Worm (Caenorhabditis elegans) whole organism, young adult: ENCODE data around the gene F27B3.8.
A peak's percentile ranks its signal among the peaks of the same experiment; 100 is the strongest.

ENCODE experiments used
- B0019.2 ChIP-seq: fragments of 200-800 bp; sonication (Bioruptor generic); conservative IDR thresholded peaks from 2 replicates; pipeline ENCODE4 v1.3.6; 2022; ENCODE audit warnings: missing genetic modification reagents, missing genetic modification characterization, missing compliant biosample characterization
- B0336.3 ChIP-seq: fragments of 200-800 bp; sonication (Bioruptor generic); IDR thresholded peaks from 2 replicates; pipeline ENCODE4 v1.3.6; 2022; ENCODE audit warnings: missing genetic modification characterization, missing compliant biosample characterization
- D2030.7 ChIP-seq: fragments of 200-800 bp; sonication (Bioruptor generic); IDR thresholded peaks from 2 replicates; pipeline ENCODE4 v1.3.6; 2022; ENCODE audit warnings: missing genetic modification reagents, missing genetic modification characterization, missing compliant biosample characterization
- F22D6.2 ChIP-seq: sonication (generic microtip); optimal IDR thresholded peaks from 2 replicates; lab custom pipeline; 2016; ENCODE audit warnings: mild to moderate bottlenecking, missing genetic modification characterization, missing compliant biosample characterization
- F23B12.7 ChIP-seq: sonication (generic microtip); optimal IDR thresholded peaks from 2 replicates; lab custom pipeline; 2017; ENCODE audit warnings: missing genetic modification characterization, mild to moderate bottlenecking, missing compliant biosample characterization, antibody characterized with exemption, moderate library complexity; ENCODE audit not compliant: insufficient read depth
- F55B11.4 ChIP-seq: sonication (generic microtip); optimal IDR thresholded peaks from 2 replicates; lab custom pipeline; 2016; ENCODE audit warnings: missing compliant biosample characterization, missing genetic modification characterization, borderline replicate concordance; ENCODE audit not compliant: insufficient read depth
- F57A8.1 ChIP-seq: fragments of 200-800 bp; sonication (Bioruptor generic); optimal IDR thresholded peaks from 2 replicates; lab custom pipeline; 2018; ENCODE audit warnings: mild to moderate bottlenecking, missing genetic modification characterization, moderate library complexity, missing compliant biosample characterization
- Y56A3A.18 ChIP-seq: fragments of 200-800 bp; sonication (Bioruptor generic); IDR thresholded peaks from 2 replicates; pipeline ENCODE4 v1.3.6; 2022; ENCODE audit warnings: missing genetic modification reagents, missing genetic modification characterization, missing compliant biosample characterization
- Y79H2A.3 ChIP-seq: fragments of 200-800 bp; sonication (Bioruptor generic); conservative IDR thresholded peaks from 2 replicates; pipeline ENCODE4 v1.3.6; 2022; ENCODE audit warnings: missing genetic modification reagents, missing genetic modification characterization, missing compliant biosample characterization
- Y95B8A.8 ChIP-seq: fragments of 200-800 bp; sonication (Bioruptor generic); IDR thresholded peaks from 2 replicates; pipeline ENCODE4 v1.3.6; 2022; ENCODE audit warnings: missing genetic modification reagents, missing genetic modification characterization, missing compliant biosample characterization
- ama-1 ChIP-seq, 3 experiments: fragments of 150-350 bp in 1 of 3; sonication (generic microtip) in 2 of 3; optimal IDR thresholded peaks; 2 replicates each; lab custom pipeline; 2014 to 2018; ENCODE audit warnings: missing biosample characterization in 2 of 3, missing genetic modification characterization in 2 of 3, missing genetic modification reagents in 2 of 3
- atf-7 ChIP-seq: sonication (generic microtip); optimal IDR thresholded peaks from 2 replicates; lab custom pipeline; 2017; ENCODE audit warnings: mild to moderate bottlenecking, missing genetic modification characterization, missing compliant biosample characterization
- attf-5 ChIP-seq: fragments of 200-800 bp; sonication (Bioruptor generic); optimal IDR thresholded peaks from 2 replicates; lab custom pipeline; 2018; ENCODE audit warnings: mild to moderate bottlenecking, missing genetic modification characterization, missing compliant biosample characterization
- ccch-3 ChIP-seq: fragments of 200-800 bp; sonication (Bioruptor generic); optimal IDR thresholded peaks from 2 replicates; lab custom pipeline; 2018; ENCODE audit warnings: mild to moderate bottlenecking, missing genetic modification characterization, missing compliant biosample characterization
- cebp-1 ChIP-seq, 2 experiments: fragments of 200-800 bp in 1 of 2; sonication (Bioruptor generic) in 1 of 2; sonication (generic microtip) in 1 of 2; IDR thresholded peaks in 1 of 2; optimal IDR thresholded peaks in 1 of 2; 2 replicates each; pipeline versions ENCODE4 v1.3.6 to Lab custom; 2017 to 2022; ENCODE audit warnings: missing compliant biosample characterization in 2 of 2, missing genetic modification characterization in 2 of 2, mild to moderate bottlenecking in 1 of 2, missing genetic modification reagents in 1 of 2, moderate library complexity in 1 of 2
- cebp-2 ChIP-seq: fragments of 200-800 bp; sonication (Bioruptor generic); IDR thresholded peaks from 2 replicates; pipeline ENCODE4 v1.3.6; 2022; ENCODE audit warnings: missing genetic modification characterization, missing compliant biosample characterization
- ceh-40 ChIP-seq: fragments of 200-800 bp; sonication (Bioruptor generic); IDR thresholded peaks from 2 replicates; pipeline ENCODE4 v1.3.6; 2022; ENCODE audit warnings: missing genetic modification characterization, missing compliant biosample characterization
- ceh-79 ChIP-seq: sonication (generic microtip); optimal IDR thresholded peaks from 2 replicates; lab custom pipeline; 2017; ENCODE audit warnings: mild to moderate bottlenecking, missing genetic modification characterization, missing compliant biosample characterization
- ceh-91 ChIP-seq: fragments of 200-800 bp; sonication (Bioruptor generic); IDR thresholded peaks from 2 replicates; pipeline ENCODE4 v1.3.6; 2022; ENCODE audit warnings: missing genetic modification reagents, missing genetic modification characterization, missing compliant biosample characterization
- chd-7 ChIP-seq: sonication (generic microtip); optimal IDR thresholded peaks from 2 replicates; lab custom pipeline; 2016; ENCODE audit warnings: mild to moderate bottlenecking, missing genetic modification characterization, moderate library complexity, missing compliant biosample characterization
- die-1 ChIP-seq: sonication (generic microtip); optimal IDR thresholded peaks from 2 replicates; lab custom pipeline; 2016; ENCODE audit warnings: missing genotype, mild to moderate bottlenecking, missing genetic modification characterization, missing compliant biosample characterization
- dox-1 ChIP-seq: fragments of 200-800 bp; sonication (Bioruptor generic); IDR thresholded peaks from 2 replicates; pipeline ENCODE4 v1.3.6; 2022; ENCODE audit warnings: missing genetic modification reagents, missing genetic modification characterization, missing compliant biosample characterization
- efl-1 ChIP-seq: fragments of 150-350 bp; optimal IDR thresholded peaks from 2 replicates; lab custom pipeline; 2014; ENCODE audit warnings: missing biosample characterization, missing genetic modification reagents, missing genetic modification characterization
- him-1 ChIP-seq: sonication (generic microtip); optimal IDR thresholded peaks from 2 replicates; lab custom pipeline; 2016; ENCODE audit warnings: missing genotype, missing genetic modification reagents, missing genetic modification characterization, missing compliant biosample characterization
- hlh-26 ChIP-seq: fragments of 200-800 bp; sonication (Bioruptor generic); conservative IDR thresholded peaks from 2 replicates; pipeline ENCODE4 v1.3.6; 2022; ENCODE audit warnings: missing genetic modification reagents, missing genetic modification characterization, missing compliant biosample characterization
- hmg-1.2 ChIP-seq: fragments of 200-800 bp; sonication (Bioruptor generic); IDR thresholded peaks from 2 replicates; pipeline ENCODE4 v1.3.6; 2022; ENCODE audit warnings: missing genetic modification reagents, missing genetic modification characterization, missing compliant biosample characterization
- lin-54 ChIP-seq: fragments of 200-800 bp; sonication (Bioruptor generic); optimal IDR thresholded peaks from 2 replicates; lab custom pipeline; 2018; ENCODE audit warnings: mild to moderate bottlenecking, missing genetic modification characterization, missing compliant biosample characterization
- lsl-1 ChIP-seq: fragments of 200-800 bp; sonication (Bioruptor generic); optimal IDR thresholded peaks from 2 replicates; lab custom pipeline; 2018; ENCODE audit warnings: mild to moderate bottlenecking, missing genetic modification characterization, moderate library complexity, missing compliant biosample characterization
- madf-6 ChIP-seq: fragments of 200-800 bp; sonication (Bioruptor generic); IDR thresholded peaks from 2 replicates; pipeline ENCODE4 v1.3.6; 2022; ENCODE audit warnings: missing genetic modification reagents, missing genetic modification characterization, missing compliant biosample characterization
- mel-28 ChIP-seq: sonication (generic microtip); optimal IDR thresholded peaks from 2 replicates; lab custom pipeline; 2016; ENCODE audit warnings: borderline replicate concordance, mild to moderate bottlenecking, missing genetic modification characterization, missing compliant biosample characterization
- nfya-1 ChIP-seq: sonication (generic microtip); optimal IDR thresholded peaks from 2 replicates; lab custom pipeline; 2017; ENCODE audit warnings: antibody characterized with exemption, missing compliant biosample characterization, missing genetic modification characterization, borderline replicate concordance; ENCODE audit not compliant: insufficient read depth
- nfyb-1 ChIP-seq: fragments of 200-800 bp; sonication (Bioruptor generic); IDR thresholded peaks from 2 replicates; pipeline ENCODE4 v1.3.6; 2022; ENCODE audit warnings: missing genetic modification reagents, missing genetic modification characterization, missing compliant biosample characterization
- nhr-120 ChIP-seq: fragments of 200-800 bp; sonication (Bioruptor generic); IDR thresholded peaks from 2 replicates; pipeline ENCODE4 v1.3.6; 2022; ENCODE audit warnings: missing genetic modification characterization, missing compliant biosample characterization
- nhr-80 ChIP-seq: sonication (generic microtip); optimal IDR thresholded peaks from 2 replicates; lab custom pipeline; 2016; ENCODE audit warnings: missing genetic modification characterization, missing compliant biosample characterization
- nhr-90 ChIP-seq: sonication (generic microtip); optimal IDR thresholded peaks from 2 replicates; lab custom pipeline; 2016; ENCODE audit warnings: missing genotype, mild to moderate bottlenecking, missing genetic modification characterization, missing compliant biosample characterization
- pbrm-1 ChIP-seq: fragments of 200-800 bp; sonication (Bioruptor generic); IDR thresholded peaks from 2 replicates; pipeline ENCODE4 v1.3.6; 2022; ENCODE audit warnings: missing genetic modification reagents, missing genetic modification characterization, missing compliant biosample characterization
- sea-2 ChIP-seq: fragments of 200-800 bp; sonication (Bioruptor generic); IDR thresholded peaks from 2 replicates; pipeline ENCODE4 v1.3.6; 2022; ENCODE audit warnings: missing genetic modification characterization, missing compliant biosample characterization
- ztf-22 ChIP-seq: fragments of 200-800 bp; sonication (Bioruptor generic); optimal IDR thresholded peaks from 2 replicates; lab custom pipeline; 2018; ENCODE audit warnings: mild to moderate bottlenecking, missing genetic modification characterization, moderate library complexity, missing compliant biosample characterization

The F27B3.8 gene

DNA sequence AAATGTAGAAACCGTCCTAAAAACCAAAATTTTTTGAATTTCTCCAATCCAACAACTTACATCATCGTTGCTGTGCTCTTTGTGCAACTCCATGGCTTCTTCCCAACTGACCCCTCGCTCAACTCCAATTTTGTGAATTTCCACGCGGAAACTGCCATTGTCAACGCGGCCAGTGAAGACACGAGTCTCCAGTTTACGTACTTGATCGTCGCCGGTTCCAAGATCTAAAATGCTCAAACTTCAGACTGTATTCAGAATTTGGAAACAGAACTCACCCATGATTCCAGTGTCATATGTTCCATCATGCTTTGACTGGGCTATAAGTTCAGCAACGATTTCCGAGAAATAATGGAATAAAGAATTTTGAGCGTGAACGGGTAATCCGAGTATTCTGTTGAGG, 14.6 kb downstream of the F27B3.8 start:
- no peak for TF ChIP-seq D2030.7 (GFP tag; lab: Robert Waterston, UW)
- no peak for TF ChIP-seq F22D6.2 (tag; lab: Kevin White, UChicago)
- no peak for TF ChIP-seq nhr-120 (GFP tag; lab: Robert Waterston, UW)
- no peak for TF ChIP-seq F55B11.4

DNA sequence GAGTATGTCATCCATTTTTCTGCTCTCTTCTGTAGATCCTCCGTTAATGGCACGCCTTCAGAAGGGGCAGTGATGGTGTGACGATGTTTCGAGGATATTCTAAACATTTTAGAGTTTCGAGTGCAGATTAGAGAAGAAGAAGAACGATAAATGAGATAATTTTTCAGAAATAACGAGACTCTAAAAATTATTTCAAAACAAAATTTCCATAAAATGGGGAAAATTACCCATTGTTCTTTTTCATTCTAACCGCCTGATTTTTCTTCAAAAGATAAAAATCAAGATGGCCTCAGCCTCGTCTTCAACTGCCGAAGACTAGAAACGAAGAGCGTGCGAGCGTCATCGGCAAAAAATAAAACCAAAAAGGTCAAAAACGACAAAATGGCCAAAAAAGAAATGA, 21.6 kb downstream of the F27B3.8 start, which contains the start of gene let-765:
Gene let-765 (minus strand): TSS at position 101 of the 400 bp plus-strand sequence.
- 0 out of 2 replicates have a peak, but pooled peaks have one; percentile 12 for TF ChIP-seq pbrm-1
- no peak for TF ChIP-seq chd-7

ce11 chrIII:6603185-6603584, 23.7 kb downstream of the F27B3.8 start:
- TF ChIP-seq cebp-1 (GFP tag; IDR thresholded peaks at IDR 0.05; lab: Robert Waterston, UW) (no peak), cebp-1 (tag; optimal IDR thresholded peaks at IDR 0.05; lab: Kevin White, UChicago) (peak; percentile 1), hlh-26 (GFP tag; lab: Robert Waterston, UW) (no peak), ceh-79 (no peak), atf-7 (tag; lab: Kevin White, UChicago) (no peak), ztf-22 (GFP tag; lab: Kevin White, UChicago) (no peak)
- TF ChIP-seq, all 124 proteins: peak for 1

DNA sequence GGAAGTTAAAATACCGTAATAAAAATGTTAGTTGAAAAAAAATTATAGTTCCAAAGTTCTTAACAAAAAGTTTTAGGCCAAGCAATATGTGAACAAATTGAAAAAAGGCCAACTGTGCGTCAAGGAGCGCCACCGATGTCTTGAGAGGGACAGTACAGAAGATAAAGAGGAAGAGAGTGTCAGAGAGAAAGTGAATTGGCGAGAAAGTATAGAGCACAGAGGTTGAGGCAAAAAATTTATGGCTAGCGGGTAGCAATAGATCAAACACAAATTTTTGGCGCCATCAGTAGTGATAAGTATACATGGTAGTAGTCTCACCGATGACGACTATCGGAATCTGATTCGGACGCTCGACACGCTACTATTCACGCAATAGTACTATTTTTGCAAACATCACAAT, 24.8 kb downstream of the F27B3.8 start:
- TF ChIP-seq cebp-1 (GFP tag; IDR thresholded peaks at IDR 0.05; lab: Robert Waterston, UW) (no peak), cebp-1 (tag; optimal IDR thresholded peaks at IDR 0.05; lab: Kevin White, UChicago) (peak; percentile 16), madf-6 (GFP tag; lab: Robert Waterston, UW) (peak; percentile 35; the same call in 1 of the 2 replicates), sea-2 (no peak), hmg-1.2 (GFP tag; lab: Robert Waterston, UW) (peak; percentile 39; the same call in 1 of the 2 replicates), F23B12.7 (no peak), lin-54 (no peak), ceh-40 (peak; percentile 35; the same call in 1 of the 2 replicates), nhr-80 (tag; lab: Kevin White, UChicago) (peak; percentile 62), efl-1 (GFP tag; lab: Kevin White, UChicago) (peak; percentile 47)

- TF ChIP-seq dox-1 (no peak), lsl-1 (GFP tag; lab: Kevin White, UChicago) (no peak), nhr-120 (GFP tag; lab: Robert Waterston, UW) (no peak), ceh-91 (GFP tag; lab: Robert Waterston, UW) (no peak), F57A8.1 (GFP tag; lab: Kevin White, UChicago) (no peak), atf-7 (tag; lab: Kevin White, UChicago) (peak; percentile 11), B0336.3 (GFP tag; lab: Robert Waterston, UW) (no peak), B0019.2 (GFP tag; lab: Robert Waterston, UW) (no peak), ztf-22 (GFP tag; lab: Kevin White, UChicago) (no peak), nfyb-1 (0 out of 2 replicates have a peak, but pooled peaks have one; percentile 30), him-1 (tag; lab: Kevin White, UChicago) (no peak), cebp-2 (GFP tag; lab: Robert Waterston, UW) (no peak), Y95B8A.8 (GFP tag; lab: Robert Waterston, UW) (0 out of 2 replicates have a peak, but pooled peaks have one; percentile 11), ama-1 (optimal IDR thresholded peaks at IDR 0.05; lab: Kevin White, UChicago) (no peak), ama-1 (GFP tag; optimal IDR thresholded peaks at IDR 0.05; lab: Kevin White, UChicago) (peak in 1 of 2 experiments; percentile 5), pbrm-1 (no peak), nhr-90 (no peak), ccch-3 (GFP tag; lab: Kevin White, UChicago) (no peak), madf-6 (GFP tag; lab: Robert Waterston, UW) (no peak), Y56A3A.18 (GFP tag; lab: Robert Waterston, UW) (0 out of 2 replicates have a peak, but pooled peaks have one; percentile 16), nfya-1 (tag; lab: Kevin White, UChicago) (no peak), attf-5 (GFP tag; lab: Kevin White, UChicago) (no peak), Y79H2A.3 (GFP tag; lab: Robert Waterston, UW) (no peak), mel-28 (no peak), die-1 (tag; lab: Kevin White, UChicago) (no peak)
Measured at ce11 chrIII:6605442-6605992, 26.0 kb downstream of the F27B3.8 start.
